Fruit fly (Drosophila melanogaster) whole organism: ENCODE data around the gene Pxd.

Experiments used
- CG8478 ChIP-seq: fragments of >200 bp; optimal IDR thresholded peaks from 2 replicates; lab custom pipeline; 2018; ENCODE audit warnings: inconsistent platforms
- Dll ChIP-seq: fragments of >200 bp; optimal IDR thresholded peaks from 2 replicates; lab custom pipeline; 2017
- pan ChIP-seq: fragments of >200 bp; optimal IDR thresholded peaks from 2 replicates; lab custom pipeline; 2017
- psq ChIP-seq: fragments of >200 bp; optimal IDR thresholded peaks from 2 replicates; lab custom pipeline; 2017
- usp ChIP-seq: fragments of >200 bp; optimal IDR thresholded peaks from 2 replicates; lab custom pipeline; 2017; ENCODE audit warnings: missing biosample characterization, missing genetic modification characterization, mixed read lengths

- TF ChIP-seq CG8478 (lab: Kevin White, UChicago) (no peak), Dll (lab: Kevin White, UChicago) (no peak), usp (GFP tag; lab: Kevin White, UChicago) (no peak), psq (lab: Kevin White, UChicago) (no peak), pan (lab: Kevin White, UChicago) (no peak)
These were observed 10.9 kb upstream of the Pxd start for dm6 chr3R:17003468-17003867.
